Worm (Caenorhabditis elegans) whole organism, early embryonic: ENCODE results near the gene cest-2.2.

Experiments
- B0310.2 ChIP-seq: sonication (generic microtip); optimal IDR thresholded peaks from 2 replicates; lab custom pipeline; 2016; ENCODE audit warnings: mild to moderate bottlenecking, missing genetic modification characterization, missing compliant biosample characterization
- aly-1 ChIP-seq: sonication (generic microtip); optimal IDR thresholded peaks from 2 replicates; lab custom pipeline; 2016; ENCODE audit warnings: missing genetic modification characterization, missing compliant biosample characterization
- ama-1 ChIP-seq: fragments of 150-350 bp; optimal IDR thresholded peaks from 2 replicates; lab custom pipeline; 2014
- flt-1 ChIP-seq: fragments of 200-800 bp; sonication (Bioruptor generic); IDR thresholded peaks from 2 replicates; pipeline ENCODE4 v1.3.6; 2022; ENCODE audit warnings: missing genetic modification characterization, missing compliant biosample characterization
- hmbx-1 ChIP-seq: sonication (generic microtip); optimal IDR thresholded peaks from 2 replicates; lab custom pipeline; 2016; ENCODE audit warnings: mild to moderate bottlenecking, missing genetic modification characterization, missing compliant biosample characterization
- hmg-4 ChIP-seq: fragments of 200-800 bp; sonication (Bioruptor generic); optimal IDR thresholded peaks from 2 replicates; lab custom pipeline; 2018; ENCODE audit warnings: mild to moderate bottlenecking, missing genetic modification characterization, missing compliant biosample characterization
- hnd-1 ChIP-seq: sonication (generic microtip); optimal IDR thresholded peaks from 2 replicates; lab custom pipeline; 2016; ENCODE audit warnings: missing genetic modification characterization, missing compliant biosample characterization
- pes-1 ChIP-seq: fragments of 200-800 bp; sonication (Bioruptor generic); IDR thresholded peaks from 2 replicates; pipeline ENCODE4 v1.3.6; 2022; ENCODE audit warnings: missing genetic modification reagents, missing genetic modification characterization, missing compliant biosample characterization
- scrt-1 ChIP-seq: fragments of 200-800 bp; sonication (Bioruptor generic); IDR thresholded peaks from 2 replicates; pipeline ENCODE4 v1.3.6; 2022; ENCODE audit warnings: missing genetic modification characterization, missing compliant biosample characterization
- tbx-37 ChIP-seq: fragments of 200-800 bp; sonication (Bioruptor generic); conservative IDR thresholded peaks from 2 replicates; pipeline ENCODE4 v1.3.6; 2022; ENCODE audit warnings: missing genetic modification reagents, missing genetic modification characterization, missing compliant biosample characterization
- tra-4 ChIP-seq: sonication (generic microtip); optimal IDR thresholded peaks from 2 replicates; lab custom pipeline; 2017; ENCODE audit warnings: missing genetic modification characterization, missing compliant biosample characterization

DNA sequence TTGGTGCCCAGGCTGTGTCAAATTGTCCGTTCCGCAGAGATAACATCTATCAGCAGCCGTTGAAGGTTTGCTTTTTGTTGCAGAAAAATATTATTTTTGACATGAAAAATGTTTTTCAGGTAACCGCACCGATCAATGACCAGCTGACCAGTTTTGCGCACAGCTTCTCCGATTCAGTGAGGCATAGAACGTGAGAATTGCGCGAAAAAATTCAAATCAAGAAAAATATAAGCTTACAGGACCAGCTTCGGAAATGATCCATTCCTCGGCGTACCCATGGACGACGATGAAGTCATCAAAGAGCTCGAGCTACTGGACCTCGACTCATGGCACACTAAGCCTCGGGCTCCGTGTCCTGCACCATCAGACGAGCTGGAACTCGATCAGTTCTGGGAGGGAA, 19.4 kb upstream of the cest-2.2 start:
- TF ChIP-seq tra-4 (tag; lab: Kevin White, UChicago): no peak
- no peak for TF ChIP-seq hnd-1
- TF ChIP-seq ama-1 (lab: Kevin White, UChicago): no peak
- no peak for TF ChIP-seq pes-1
- no peak for TF ChIP-seq flt-1 (GFP tag; lab: Robert Waterston, UW)
- TF ChIP-seq hmg-4 (GFP tag; lab: Kevin White, UChicago): no peak
- TF ChIP-seq aly-1 (tag; lab: Kevin White, UChicago): no peak
- no peak for TF ChIP-seq scrt-1 (GFP tag; lab: Robert Waterston, UW)
- no peak for TF ChIP-seq hmbx-1
- TF ChIP-seq B0310.2 (tag; lab: Kevin White, UChicago): no peak
- no peak for TF ChIP-seq tbx-37 (GFP tag; lab: Robert Waterston, UW)
